Fruit fly (Drosophila melanogaster): ENCODE results near the gene Rh2.
A peak's percentile ranks its signal among the peaks of the same experiment; 100 is the strongest.

DNA sequence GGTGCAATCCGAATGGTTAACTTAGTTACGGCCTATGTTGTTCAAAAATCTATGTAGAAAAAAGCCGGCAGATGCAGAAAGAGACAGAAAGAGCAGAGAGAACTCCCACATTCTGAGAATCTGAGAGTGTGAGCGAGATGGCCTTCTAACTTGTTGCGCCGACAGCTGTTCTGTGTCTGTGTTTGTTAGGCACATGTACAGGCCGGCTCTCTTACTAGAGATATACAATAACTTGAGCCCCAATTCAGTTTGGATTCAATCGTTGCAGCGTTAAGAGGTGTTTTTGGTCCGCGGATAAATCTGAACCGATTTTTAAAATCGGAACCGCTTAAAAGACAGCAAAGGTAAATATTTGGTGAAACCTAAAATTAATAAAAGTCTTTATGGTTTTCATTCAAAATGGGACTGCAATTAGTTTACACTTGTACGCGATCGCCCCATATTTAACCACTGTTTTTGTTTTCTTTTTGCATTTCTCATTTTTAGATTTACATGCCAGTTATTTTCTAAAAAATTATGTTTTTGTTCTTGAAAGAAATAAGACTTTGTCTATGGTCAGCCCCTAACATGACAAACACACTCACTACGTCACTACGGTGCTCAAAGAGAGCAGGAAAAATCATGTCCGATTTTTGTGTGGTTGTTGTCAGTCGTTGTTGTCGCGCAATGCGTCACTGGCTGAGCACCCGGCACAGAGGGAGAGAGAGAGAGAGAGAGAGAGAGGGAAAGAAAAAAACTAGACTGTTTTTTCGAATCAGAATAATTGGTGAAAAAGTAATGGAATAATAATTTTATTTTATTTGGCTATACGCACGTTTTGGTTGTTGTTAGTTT is 24.8 kb downstream of the Rh2 start:
- TF ChIP-seq CG8319 (GFP tag; optimal IDR thresholded peaks at IDR 0.05) (no peak), ss (GFP tag; optimal IDR thresholded peaks at IDR 0.05) (no peak), spab (GFP tag; optimal IDR thresholded peaks at IDR 0.05) (no peak), Hr4 (GFP tag; optimal IDR thresholded peaks at IDR 0.05) (no peak), CG6163 (GFP tag; IDR thresholded peaks at IDR 0.05) (no peak), dsx (GFP tag; optimal IDR thresholded peaks at IDR 0.05; ENCODE audit: poor library complexity, severe bottlenecking) (peak; percentile 57), CG7368 (GFP tag; optimal IDR thresholded peaks at IDR 0.05) (no peak), CG1621 (tag; optimal IDR thresholded peaks at IDR 0.05) (no peak)
